Worm (Caenorhabditis elegans): ENCODE data around the gene exc-9.

DNA sequence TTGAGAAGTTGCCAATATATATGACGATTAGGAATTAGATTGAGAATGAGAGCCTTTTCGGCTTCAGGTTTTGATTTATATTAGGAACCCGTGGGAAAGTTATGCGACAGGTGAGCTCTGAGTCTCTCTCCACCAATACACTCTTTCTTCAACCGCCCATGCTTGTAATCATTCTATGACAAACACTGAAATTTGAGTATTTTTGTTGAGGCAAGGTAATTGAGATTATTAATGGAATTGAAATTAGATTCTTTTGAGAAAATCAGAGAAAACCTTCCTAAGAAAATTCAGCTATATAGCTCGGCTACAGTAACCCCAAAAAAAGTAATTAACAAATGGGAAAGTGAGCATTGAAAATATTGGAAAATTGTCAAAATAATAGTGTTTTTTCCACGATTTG lies 15.0 kb upstream of the exc-9 start, which contains the start of gene ceh-19:
- no peak for TF ChIP-seq B0310.2 (tag; optimal IDR thresholded peaks at IDR 0.05)
- TF ChIP-seq ama-1 (optimal IDR thresholded peaks at IDR 0.05) = no peak
- TF ChIP-seq ets-7 (tag; optimal IDR thresholded peaks at IDR 0.05) = no peak
- no peak for TF ChIP-seq scrt-1 (GFP tag; IDR thresholded peaks at IDR 0.05)
- TF ChIP-seq hmbx-1 (tag; optimal IDR thresholded peaks at IDR 0.05) = no peak
- TF ChIP-seq hmg-4 (GFP tag; optimal IDR thresholded peaks at IDR 0.05) = no peak
- no peak for TF ChIP-seq ceh-36 (tag; optimal IDR thresholded peaks at IDR 0.05)
- TF ChIP-seq aly-1 (tag; optimal IDR thresholded peaks at IDR 0.05) = no peak
- no peak for TF ChIP-seq ceh-13 (GFP tag; optimal IDR thresholded peaks at IDR 0.05)
- TF ChIP-seq pes-1 (GFP tag; IDR thresholded peaks at IDR 0.05) = no peak
- TF ChIP-seq tbx-37 (GFP tag; conservative IDR thresholded peaks at IDR 0.05) = no peak
- no peak for TF ChIP-seq flt-1 (GFP tag; IDR thresholded peaks at IDR 0.05)
- TF ChIP-seq tra-4 (tag; optimal IDR thresholded peaks at IDR 0.05) = no peak
- TF ChIP-seq hnd-1 (tag; optimal IDR thresholded peaks at IDR 0.05) = no peak

All from whole organism, early embryonic.